Fruit fly (Drosophila melanogaster) whole organism: ENCODE measurements around the gene pzg.

Source experiments
- pan ChIP-seq: fragments of >200 bp; optimal IDR thresholded peaks from 2 replicates; lab custom pipeline; 2017
- psq ChIP-seq: fragments of >200 bp; optimal IDR thresholded peaks from 2 replicates; lab custom pipeline; 2017

dm6 chr3L:21281706-21282105 lies 4.2 kb upstream of the pzg start:
- TF ChIP-seq pan (lab: Kevin White, UChicago) (no peak), psq (lab: Kevin White, UChicago) (no peak)
